Fruit fly (Drosophila melanogaster) whole organism, embryonic: ENCODE measurements around the gene Fcp3C.

Experiments
- CG1024 ChIP-seq: fragments of 200-800 bp; sonication (Bioruptor generic); IDR thresholded peaks from 2 replicates; pipeline ENCODE4 v1.3.6; 2022; ENCODE audit warnings: missing biosample characterization, missing genetic modification characterization
- CG11398 ChIP-seq: fragments of 200-800 bp; sonication (Bioruptor generic); optimal IDR thresholded peaks from 2 replicates; lab custom pipeline; 2016; ENCODE audit warnings: missing biosample characterization, missing genetic modification characterization
- CG14860 ChIP-seq: fragments of 200-800 bp; sonication (Bioruptor generic); IDR thresholded peaks from 3 replicates; pipeline ENCODE4 v1.3.6; 2022; ENCODE audit warnings: missing biosample characterization, missing genetic modification characterization; ENCODE audit not compliant: partially characterized antibody
- CG16815 ChIP-seq: fragments of 200-800 bp; sonication (Bioruptor generic); optimal IDR thresholded peaks from 3 replicates; lab custom pipeline; 2017; ENCODE audit warnings: missing biosample characterization, mild to moderate bottlenecking, missing genetic modification characterization
- CG18599 ChIP-seq: fragments of 200-800 bp; sonication (Bioruptor generic); optimal IDR thresholded peaks from 3 replicates; lab custom pipeline; 2017; ENCODE audit warnings: missing biosample characterization, missing genetic modification characterization, mild to moderate bottlenecking, moderate library complexity, missing genetic modification reagents
- CG2202 ChIP-seq: fragments of 200-800 bp; sonication (Bioruptor generic); optimal IDR thresholded peaks from 2 replicates; lab custom pipeline; 2018; ENCODE audit warnings: missing biosample characterization, mild to moderate bottlenecking, missing genetic modification characterization
- CG3163 ChIP-seq: fragments of 200-800 bp; sonication (Bioruptor generic); optimal IDR thresholded peaks from 3 replicates; lab custom pipeline; 2016; ENCODE audit warnings: missing biosample characterization, missing genetic modification characterization
- CG4617 ChIP-seq: fragments of 200-800 bp; sonication (Bioruptor generic); optimal IDR thresholded peaks from 3 replicates; lab custom pipeline; 2016; ENCODE audit warnings: missing biosample characterization, missing genetic modification characterization, borderline replicate concordance
- CG4730 ChIP-seq: fragments of 200-800 bp; sonication (Bioruptor generic); IDR thresholded peaks from 2 replicates; pipeline ENCODE4 v1.3.6; 2022; ENCODE audit warnings: missing biosample characterization, missing genetic modification characterization
- CG6689 ChIP-seq: fragments of 200-800 bp; sonication (Bioruptor generic); IDR thresholded peaks from 2 replicates; pipeline ENCODE4 v1.3.6; 2022; ENCODE audit warnings: missing biosample characterization, missing genetic modification characterization
- CG6813 ChIP-seq: fragments of 200-800 bp; sonication (Bioruptor generic); optimal IDR thresholded peaks from 2 replicates; lab custom pipeline; 2017; ENCODE audit warnings: missing biosample characterization, missing genetic modification characterization, mild to moderate bottlenecking, moderate library complexity, missing genetic modification reagents
- CG7271 ChIP-seq: fragments of 200-800 bp; sonication (Bioruptor generic); optimal IDR thresholded peaks from 2 replicates; lab custom pipeline; 2018; ENCODE audit warnings: missing biosample characterization, mild to moderate bottlenecking, missing genetic modification characterization, moderate library complexity
- CG8089 ChIP-seq: fragments of 200-800 bp; sonication (Bioruptor generic); optimal IDR thresholded peaks from 3 replicates; lab custom pipeline; 2016; ENCODE audit warnings: missing biosample characterization, missing genetic modification characterization
- CG8944 ChIP-seq: fragments of 200-800 bp; sonication (Bioruptor generic); optimal IDR thresholded peaks from 3 replicates; lab custom pipeline; 2016; ENCODE audit warnings: missing biosample characterization, missing genetic modification characterization
- Dfd ChIP-seq, 2 experiments: fragments of >200 bp; optimal IDR thresholded peaks; 2 replicates each; lab custom pipeline; 2017; ENCODE audit warnings: missing biosample characterization in 2 of 2, missing genetic modification characterization in 2 of 2
- Doc2 ChIP-seq: fragments of 200-800 bp; sonication (Bioruptor generic); IDR thresholded peaks from 2 replicates; pipeline ENCODE4 v1.3.6; 2022; ENCODE audit warnings: missing biosample characterization, missing genetic modification characterization
- Ets97D ChIP-seq: fragments of 200-800 bp; sonication (Bioruptor generic); optimal IDR thresholded peaks from 3 replicates; lab custom pipeline; 2016; ENCODE audit warnings: missing biosample characterization, missing genetic modification characterization
- Fer2 ChIP-seq: fragments of 200-800 bp; sonication (Bioruptor generic); optimal IDR thresholded peaks from 2 replicates; lab custom pipeline; 2018; ENCODE audit warnings: missing biosample characterization, mild to moderate bottlenecking, missing genetic modification characterization, moderate library complexity
- HLH4C ChIP-seq: fragments of 200-800 bp; sonication (Bioruptor generic); IDR thresholded peaks from 3 replicates; pipeline ENCODE4 v1.3.6; 2022; ENCODE audit warnings: missing biosample characterization, missing genetic modification characterization; ENCODE audit not compliant: partially characterized antibody
- HmgZ ChIP-seq: fragments of 200-800 bp; sonication (Bioruptor generic); optimal IDR thresholded peaks from 2 replicates; lab custom pipeline; 2018; ENCODE audit warnings: missing biosample characterization, mild to moderate bottlenecking, missing genetic modification characterization
- Hmx ChIP-seq: fragments of 200-800 bp; sonication (Bioruptor generic); optimal IDR thresholded peaks from 2 replicates; lab custom pipeline; 2016; ENCODE audit warnings: missing biosample characterization, missing genetic modification characterization
- NFAT ChIP-seq: fragments of 200-800 bp; sonication (Bioruptor generic); IDR thresholded peaks from 2 replicates; pipeline ENCODE4 v1.3.6; 2022; ENCODE audit warnings: missing biosample characterization, missing genetic modification characterization
- Neu2 ChIP-seq: fragments of 200-800 bp; sonication (Bioruptor generic); optimal IDR thresholded peaks from 3 replicates; lab custom pipeline; 2016; ENCODE audit warnings: missing biosample characterization, missing genetic modification characterization, borderline replicate concordance
- PHDP ChIP-seq: fragments of 200-800 bp; sonication (Bioruptor generic); optimal IDR thresholded peaks from 3 replicates; lab custom pipeline; 2018; ENCODE audit warnings: missing biosample characterization, mild to moderate bottlenecking, missing genetic modification characterization, moderate library complexity
- Ssrp ChIP-seq: fragments of 200-800 bp; sonication (Bioruptor generic); optimal IDR thresholded peaks from 2 replicates; lab custom pipeline; 2018; ENCODE audit warnings: missing biosample characterization, mild to moderate bottlenecking, missing genetic modification characterization, moderate library complexity
- Taf1 ChIP-seq: fragments of 200-800 bp; sonication (Bioruptor generic); IDR thresholded peaks from 2 replicates; pipeline ENCODE4 v1.3.6; 2022; ENCODE audit warnings: missing biosample characterization, missing genetic modification characterization
- Xbp1 ChIP-seq: fragments of 200-800 bp; sonication (Bioruptor generic); optimal IDR thresholded peaks from 3 replicates; lab custom pipeline; 2016; ENCODE audit warnings: missing biosample characterization, mild to moderate bottlenecking, missing genetic modification characterization
- abd-A ChIP-seq: fragments of 200-800 bp; sonication (Bioruptor generic); optimal IDR thresholded peaks from 3 replicates; lab custom pipeline; 2019; ENCODE audit warnings: missing biosample characterization, mild to moderate bottlenecking, missing genetic modification characterization, moderate library complexity
- ap ChIP-seq: fragments of 200-800 bp; sonication (Bioruptor generic); IDR thresholded peaks from 2 replicates; pipeline ENCODE4 v1.3.6; 2022; ENCODE audit warnings: missing biosample characterization, missing genetic modification characterization
- bcd ChIP-seq: fragments of 200-800 bp; sonication (Bioruptor generic); optimal IDR thresholded peaks from 2 replicates; lab custom pipeline; 2017; ENCODE audit warnings: missing biosample characterization, mild to moderate bottlenecking, missing genetic modification characterization
- btn ChIP-seq: fragments of 200-800 bp; sonication (Bioruptor generic); optimal IDR thresholded peaks from 2 replicates; lab custom pipeline; 2016; ENCODE audit warnings: missing biosample characterization, missing genetic modification characterization
- cas ChIP-seq: fragments of 200-800 bp; sonication (Bioruptor generic); IDR thresholded peaks from 2 replicates; pipeline ENCODE4 v1.3.6; 2022; ENCODE audit warnings: missing biosample characterization, missing genetic modification characterization
- ci ChIP-seq: fragments of 200-800 bp; sonication (Bioruptor generic); IDR thresholded peaks from 3 replicates; pipeline ENCODE4 v1.3.6; 2022; ENCODE audit warnings: missing biosample characterization, missing genetic modification characterization
- croc ChIP-seq: fragments of 200-800 bp; sonication (Bioruptor generic); conservative IDR thresholded peaks from 3 replicates; pipeline ENCODE4 v1.3.6; 2022; ENCODE audit warnings: missing biosample characterization, missing genetic modification characterization
- da ChIP-seq: fragments of 200-800 bp; sonication (Bioruptor generic); optimal IDR thresholded peaks from 2 replicates; lab custom pipeline; 2016; ENCODE audit warnings: missing biosample characterization, missing genetic modification characterization
- dan ChIP-seq: fragments of 200-800 bp; sonication (Bioruptor generic); IDR thresholded peaks from 2 replicates; pipeline ENCODE4 v1.3.6; 2022; ENCODE audit warnings: missing biosample characterization, missing genetic modification characterization
- eve ChIP-seq, 2 experiments: fragments of >200 bp; optimal IDR thresholded peaks; 2 replicates each; lab custom pipeline; 2017; ENCODE audit warnings: missing biosample characterization in 2 of 2, missing genetic modification characterization in 2 of 2
- ewg ChIP-seq: fragments of 200-800 bp; sonication (Bioruptor generic); optimal IDR thresholded peaks from 3 replicates; lab custom pipeline; 2017; ENCODE audit warnings: mild to moderate bottlenecking, missing biosample characterization, missing genetic modification reagents, missing genetic modification characterization
- gfzf ChIP-seq: fragments of 200-800 bp; sonication (Bioruptor generic); optimal IDR thresholded peaks from 2 replicates; lab custom pipeline; 2016; ENCODE audit warnings: missing biosample characterization, mild to moderate bottlenecking, missing genetic modification characterization, moderate library complexity
- gro ChIP-seq: fragments of 200-800 bp; sonication (Bioruptor generic); optimal IDR thresholded peaks from 2 replicates; lab custom pipeline; 2016; ENCODE audit warnings: missing biosample characterization, missing genetic modification characterization
- pita ChIP-seq: fragments of 200-800 bp; sonication (Bioruptor generic); optimal IDR thresholded peaks from 2 replicates; lab custom pipeline; 2017; ENCODE audit warnings: missing biosample characterization, mild to moderate bottlenecking, missing genetic modification characterization
- pros ChIP-seq: fragments of 200-800 bp; sonication (Bioruptor generic); optimal IDR thresholded peaks from 3 replicates; lab custom pipeline; 2019; ENCODE audit warnings: missing biosample characterization, mild to moderate bottlenecking, missing genetic modification characterization, moderate library complexity
- pum ChIP-seq: fragments of 200-800 bp; sonication (Bioruptor generic); optimal IDR thresholded peaks from 2 replicates; lab custom pipeline; 2016; ENCODE audit warnings: missing biosample characterization, missing genetic modification characterization
- repo ChIP-seq: fragments of 200-800 bp; sonication (Bioruptor generic); optimal IDR thresholded peaks from 2 replicates; lab custom pipeline; 2016; ENCODE audit warnings: missing biosample characterization, missing genetic modification characterization
- sc ChIP-seq, 3 experiments: fragments of >200 bp in 2 of 3; fragments of 200-800 bp in 1 of 3; sonication (Bioruptor generic) in 1 of 3; optimal IDR thresholded peaks; 2 replicates in 2 of 3; 3 replicates in 1 of 3; lab custom pipeline; 2017; ENCODE audit warnings: mild to moderate bottlenecking in 1 of 3, missing biosample characterization in 1 of 3, missing genetic modification characterization in 1 of 3, missing genetic modification reagents in 1 of 3
- stc ChIP-seq: fragments of 200-800 bp; sonication (Bioruptor generic); IDR thresholded peaks from 2 replicates; pipeline ENCODE4 v1.3.6; 2022; ENCODE audit warnings: missing biosample characterization, missing genetic modification characterization
- twi ChIP-seq: fragments of 200-800 bp; optimal IDR thresholded peaks from 2 replicates; lab custom pipeline; 2019; ENCODE audit warnings: missing biosample characterization, mild to moderate bottlenecking, missing genetic modification characterization, moderate library complexity
- wdn ChIP-seq: fragments of 200-800 bp; sonication (Bioruptor generic); IDR thresholded peaks from 2 replicates; pipeline ENCODE4 v1.3.6; 2022; ENCODE audit warnings: missing biosample characterization, missing genetic modification characterization

Fcp3C gene

dm6 chrX:3162405-3163256 lies 11.6 kb downstream of the Fcp3C start (continued):
- peak; percentile 73 for TF ChIP-seq Hmx
- TF ChIP-seq CG14860: no peak
- peak; percentile 96 for TF ChIP-seq ci (GFP tag; lab: Robert Waterston, UW)
- peak; percentile 86 for TF ChIP-seq CG7271
- TF ChIP-seq CG16815: peak; percentile 93
- peak; percentile 91 for TF ChIP-seq CG6813 (GFP tag; lab: Kevin White, UChicago)
- peak; percentile 91 for TF ChIP-seq CG18599 (GFP tag; lab: Kevin White, UChicago)
- TF ChIP-seq ap: peak; percentile 90
- TF ChIP-seq Ets97D: peak; percentile 61
- TF ChIP-seq croc (GFP tag; lab: Robert Waterston, UW): peak; percentile 93
- TF ChIP-seq Xbp1: peak; percentile 94
- peak; percentile 93 for TF ChIP-seq PHDP
- peak; percentile 94 for TF ChIP-seq pum
- peak; percentile 94 for TF ChIP-seq stc (GFP tag; lab: Robert Waterston, UW)
- peak; percentile 92 for TF ChIP-seq bcd
- TF ChIP-seq NFAT (GFP tag; lab: Robert Waterston, UW): peak; percentile 50; the same call in 1 of the 2 replicates
- TF ChIP-seq repo (GFP tag; lab: Kevin White, UChicago): peak; percentile 89
- peak; percentile 82 for TF ChIP-seq dan (GFP tag; lab: Robert Waterston, UW)
- peak; percentile 95 for TF ChIP-seq CG6689 (GFP tag; lab: Robert Waterston, UW)
- TF ChIP-seq CG2202: peak; percentile 91
- TF ChIP-seq CG4617 (GFP tag; lab: Kevin White, UChicago): peak; percentile 60
- TF ChIP-seq ewg (GFP tag; lab: Kevin White, UChicago): peak; percentile 90
- TF ChIP-seq twi (tag; lab: Kevin White, UChicago): peak; percentile 96
- TF ChIP-seq CG11398 (GFP tag; lab: Kevin White, UChicago): peak; percentile 90
- peak; percentile 69; the same call in 1 of the 2 replicates for TF ChIP-seq Doc2 (GFP tag; lab: Robert Waterston, UW)
- TF ChIP-seq CG3163: peak; percentile 68
- peak; percentile 65 for TF ChIP-seq da
- peak; percentile 92 for TF ChIP-seq HmgZ (tag; lab: Kevin White, UChicago)
- peak; percentile 87 for TF ChIP-seq btn (GFP tag; lab: Kevin White, UChicago)
- TF ChIP-seq Taf1 (GFP tag; lab: Robert Waterston, UW): peak; percentile 68
- TF ChIP-seq Dfd (GFP tag; optimal IDR thresholded peaks at IDR 0.05; lab: Kevin White, UChicago): no peak
- peak; percentile 97 for TF ChIP-seq pros (GFP tag; lab: Kevin White, UChicago)
- peak; percentile 68 for TF ChIP-seq Neu2 (GFP tag; lab: Kevin White, UChicago)
- peak; percentile 93 for TF ChIP-seq CG8089 (GFP tag; lab: Kevin White, UChicago)
- peak; percentile 89 for TF ChIP-seq CG8944 (GFP tag; lab: Kevin White, UChicago)
- TF ChIP-seq CG1024 (GFP tag; lab: Robert Waterston, UW): peak; percentile 86
- TF ChIP-seq Fer2 (tag; lab: Kevin White, UChicago): peak; percentile 56
- TF ChIP-seq gro (GFP tag; lab: Kevin White, UChicago): no peak
- peak; percentile 88 for TF ChIP-seq CG4730 (GFP tag; lab: Robert Waterston, UW)
- peak; percentile 94 for TF ChIP-seq Ssrp
- TF ChIP-seq wdn (GFP tag; lab: Robert Waterston, UW): peak; percentile 78
- no peak for TF ChIP-seq pita (GFP tag; lab: Kevin White, UChicago)
- peak; percentile 29 for TF ChIP-seq gfzf
- TF ChIP-seq HLH4C (GFP tag; lab: Robert Waterston, UW): 0 out of 3 replicates have a peak, but pooled peaks have one; percentile 15
- TF ChIP-seq sc (optimal IDR thresholded peaks at IDR 0.05; lab: Kevin White, UChicago): no peak
- peak; percentile 88 for TF ChIP-seq sc (GFP tag; optimal IDR thresholded peaks at IDR 0.05; lab: Kevin White, UChicago)
- TF ChIP-seq eve (GFP tag; optimal IDR thresholded peaks at IDR 0.05; lab: Kevin White, UChicago): peak in 1 of 2 experiments; percentile 72
- peak; percentile 41; the same call in 1 of the 2 replicates for TF ChIP-seq cas (GFP tag; lab: Robert Waterston, UW)
- TF ChIP-seq abd-A (tag; lab: Kevin White, UChicago): peak; percentile 10
